Worm (Caenorhabditis elegans): ENCODE data around the gene C16C4.18.

The C16C4.18 gene

DNA sequence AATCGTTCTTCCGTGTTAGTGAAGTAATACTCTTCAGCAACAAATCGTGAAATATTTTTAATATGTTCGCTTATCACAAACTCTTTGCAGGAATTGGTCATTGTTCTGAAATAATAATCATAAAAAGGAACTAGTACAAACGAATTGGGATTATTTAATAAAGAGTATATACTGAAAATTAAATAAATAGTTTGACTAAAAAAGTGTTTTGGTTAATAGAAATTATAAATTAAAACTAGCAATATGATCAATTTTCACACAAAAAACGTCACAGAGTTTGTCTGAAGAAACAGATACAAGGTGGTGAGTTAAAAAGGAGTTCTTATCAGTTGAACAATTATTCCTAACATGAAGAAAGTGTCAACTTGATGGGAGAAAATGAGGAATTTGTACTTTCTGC is 21.6 kb upstream of the C16C4.18 start, which contains the start of gene math-5:
TSS of gene math-5 (minus strand) at position 101 of the 400 bp plus-strand sequence.
- TF ChIP-seq ces-1 (GFP tag; optimal IDR thresholded peaks at IDR 0.05) (no peak), elt-3 (tag; optimal IDR thresholded peaks at IDR 0.05) (no peak), flh-1 (GFP tag; optimal IDR thresholded peaks at IDR 0.05) (no peak), lin-32 (GFP tag; optimal IDR thresholded peaks at IDR 0.05) (no peak), ceh-83 (GFP tag; optimal IDR thresholded peaks at IDR 0.05) (no peak), tbx-8 (GFP tag; optimal IDR thresholded peaks at IDR 0.05) (no peak), nhr-76 (tag; optimal IDR thresholded peaks at IDR 0.05) (no peak), mep-1 (tag; optimal IDR thresholded peaks at IDR 0.05) (no peak), bed-3 (GFP tag; optimal IDR thresholded peaks at IDR 0.05) (no peak), blmp-1 (tag; optimal IDR thresholded peaks at IDR 0.05) (no peak), mab-5 (tag; optimal IDR thresholded peaks at IDR 0.05) (no peak), hlh-1 (tag; optimal IDR thresholded peaks at IDR 0.05) (no peak), cnd-1 (tag; optimal IDR thresholded peaks at IDR 0.05) (no peak), ztf-11 (tag; optimal IDR thresholded peaks at IDR 0.05) (no peak), unc-120 (tag; optimal IDR thresholded peaks at IDR 0.05; ENCODE audit: poor library complexity, severe bottlenecking) (no peak), nhr-12 (tag; optimal IDR thresholded peaks at IDR 0.05) (no peak), sem-2 (GFP tag; optimal IDR thresholded peaks at IDR 0.05) (no peak)

ce11 chrII:1878663-1879062 is 17.5 kb upstream of the C16C4.18 start, which contains the start of gene math-16:
math-16 (minus strand) TSS chrII:1878763.
- TF ChIP-seq ceh-39 (tag; optimal IDR thresholded peaks at IDR 0.05) = no peak
- TF ChIP-seq lin-13 (tag; optimal IDR thresholded peaks at IDR 0.05) = no peak

- TF ChIP-seq tbx-8 (GFP tag; optimal IDR thresholded peaks at IDR 0.05) (no peak), ztf-11 (tag; optimal IDR thresholded peaks at IDR 0.05) (no peak), snpc-4 (tag; optimal IDR thresholded peaks at IDR 0.05) (no peak), mls-2 (tag; optimal IDR thresholded peaks at IDR 0.05) (no peak), drap-1 (GFP tag; optimal IDR thresholded peaks at IDR 0.05) (no peak), mep-1 (tag; optimal IDR thresholded peaks at IDR 0.05) (no peak), lin-32 (GFP tag; optimal IDR thresholded peaks at IDR 0.05) (no peak)
These were observed 14.5 kb upstream of the C16C4.18 start, which contains the start of gene math-13 for ce11 chrII:1875658-1876057. math-13 (plus strand) TSS chrII:1875958.

DNA sequence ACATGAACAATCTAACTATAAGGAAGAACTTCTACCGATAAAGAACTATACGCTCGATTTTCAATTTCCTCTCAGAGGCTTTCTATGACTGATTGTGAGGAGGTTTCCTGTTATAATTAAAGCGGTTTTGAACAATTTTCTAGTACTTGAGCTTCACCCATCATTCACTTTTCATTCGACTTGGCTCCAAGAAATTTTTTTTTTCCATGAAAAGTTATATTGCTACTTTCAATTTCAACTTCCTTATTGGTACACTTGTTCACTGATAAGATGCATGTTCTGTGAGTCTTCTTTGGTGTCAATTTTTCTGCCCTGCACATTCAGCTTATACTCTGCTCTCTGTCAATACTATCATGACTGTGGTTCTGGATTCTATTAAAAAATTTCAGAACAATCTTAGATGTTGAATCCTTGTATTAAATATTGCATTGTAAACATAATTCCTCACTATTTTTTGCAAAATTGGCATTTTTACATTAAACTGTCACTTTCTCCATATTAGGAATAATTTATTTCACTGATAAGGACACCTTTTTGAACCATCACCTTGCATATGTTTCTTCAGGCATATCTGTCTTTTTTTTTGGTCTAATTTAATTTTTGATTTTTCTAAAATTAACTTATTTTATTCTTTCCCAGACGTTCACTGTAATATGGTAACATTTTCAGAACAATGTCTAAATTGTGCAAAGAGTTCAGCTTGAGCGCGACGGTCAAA is 9.9 kb upstream of the C16C4.18 start, which contains the start of gene math-10:
TSS of gene math-10 (plus strand) at position 668 of the 718 bp plus-strand sequence.
- TF ChIP-seq ces-1 (GFP tag; optimal IDR thresholded peaks at IDR 0.05) (no peak), nhr-76 (tag; optimal IDR thresholded peaks at IDR 0.05) (no peak), flh-1 (GFP tag; optimal IDR thresholded peaks at IDR 0.05) (no peak), mep-1 (tag; optimal IDR thresholded peaks at IDR 0.05) (no peak), mls-2 (tag; optimal IDR thresholded peaks at IDR 0.05) (no peak), bed-3 (GFP tag; optimal IDR thresholded peaks at IDR 0.05) (no peak), nhr-28 (tag; optimal IDR thresholded peaks at IDR 0.05) (no peak), tbx-8 (GFP tag; optimal IDR thresholded peaks at IDR 0.05) (no peak)

ce11 chrII:1869120-1869519 is 8.0 kb upstream of the C16C4.18 start, which contains the start of gene math-14:
math-14 (plus strand) TSS chrII:1869420.
- TF ChIP-seq hlh-1 (tag; optimal IDR thresholded peaks at IDR 0.05) (no peak), nhr-12 (tag; optimal IDR thresholded peaks at IDR 0.05) (no peak), nhr-28 (tag; optimal IDR thresholded peaks at IDR 0.05) (no peak)

ce11 chrII:1865683-1866431 is 4.7 kb upstream of the C16C4.18 start, which contains the start of gene math-15:
math-15 (plus strand) TSS chrII:1866381.
- TF ChIP-seq cnd-1 (tag; optimal IDR thresholded peaks at IDR 0.05) (no peak), pha-4 (tag; optimal IDR thresholded peaks at IDR 0.05) (no peak), ces-1 (GFP tag; optimal IDR thresholded peaks at IDR 0.05) (no peak), snpc-4 (tag; optimal IDR thresholded peaks at IDR 0.05) (no peak), flh-1 (GFP tag; optimal IDR thresholded peaks at IDR 0.05) (no peak), drap-1 (GFP tag; optimal IDR thresholded peaks at IDR 0.05) (no peak), hlh-1 (tag; optimal IDR thresholded peaks at IDR 0.05) (no peak), mep-1 (tag; optimal IDR thresholded peaks at IDR 0.05) (no peak), mab-5 (tag; optimal IDR thresholded peaks at IDR 0.05) (no peak), nhr-237 (tag; optimal IDR thresholded peaks at IDR 0.05) (no peak), sem-2 (GFP tag; optimal IDR thresholded peaks at IDR 0.05) (no peak), mls-2 (tag; optimal IDR thresholded peaks at IDR 0.05) (no peak), unc-62 (GFP tag; optimal IDR thresholded peaks at IDR 0.05) (no peak)

Measured in whole organism, mixed stage, embryonic.